Fruit fly (Drosophila melanogaster): ENCODE data around the gene CG15894.

Gene CG15894

DNA sequence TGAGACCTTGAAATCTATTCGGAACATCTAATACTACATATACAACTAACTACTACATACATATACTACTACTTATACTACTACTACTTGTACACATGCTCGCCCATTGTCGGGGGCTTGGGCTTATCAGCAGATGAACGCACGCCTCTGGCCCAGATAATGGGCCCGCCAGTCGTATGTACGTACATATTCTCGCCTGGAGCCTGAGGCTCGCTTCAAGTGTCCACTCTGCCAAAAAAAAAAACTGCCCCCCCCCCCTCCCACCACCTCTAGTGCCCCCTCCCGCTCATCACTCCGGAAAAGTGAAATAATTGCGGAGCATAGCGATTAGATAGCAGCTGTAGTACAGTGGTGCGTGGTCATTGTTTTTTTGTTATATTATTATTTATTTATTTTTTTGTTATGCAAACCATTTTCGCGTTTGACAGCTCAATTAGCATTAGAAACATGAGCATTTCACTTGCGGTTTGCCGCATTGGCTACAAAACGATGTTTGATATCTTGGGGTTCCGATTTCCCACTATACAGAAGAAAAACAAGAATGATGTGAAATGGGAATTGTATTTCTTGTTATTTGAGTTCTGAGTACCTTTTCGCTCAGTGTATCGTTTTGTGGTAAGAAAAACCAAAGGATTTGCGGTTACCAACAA lies 47.9 kb downstream of the CG15894 start:
- no peak for TF ChIP-seq usp (GFP tag; optimal IDR thresholded peaks at IDR 0.05)

DNA sequence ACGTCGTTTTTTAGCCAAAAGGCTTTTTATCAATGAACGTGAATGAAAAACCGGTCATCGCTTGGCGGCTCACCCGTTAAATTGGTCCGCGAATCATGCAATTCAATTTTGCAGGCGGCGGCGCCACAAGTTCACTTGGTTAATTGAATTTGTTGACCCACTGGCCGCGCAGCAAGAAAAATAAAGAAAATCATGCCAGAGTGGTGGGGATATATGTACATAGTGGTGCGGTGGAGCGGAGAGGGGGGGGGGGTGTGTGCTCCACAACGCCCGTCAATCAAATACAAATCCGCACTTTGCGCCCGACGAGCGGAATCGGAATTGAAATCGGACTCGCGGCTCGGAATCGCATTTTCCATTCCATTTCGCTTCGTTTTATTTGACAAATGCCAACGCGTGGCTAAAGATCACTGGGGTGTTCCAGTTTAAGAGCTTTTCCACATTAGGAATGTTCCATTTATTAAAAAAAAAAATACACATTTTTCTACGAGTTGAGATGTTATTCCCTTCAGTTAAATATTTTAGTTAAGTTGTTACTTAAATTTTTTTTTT lies 48.5 kb downstream of the CG15894 start:
- TF ChIP-seq CG8478 (optimal IDR thresholded peaks at IDR 0.05), result no peak
- TF ChIP-seq usp (GFP tag; optimal IDR thresholded peaks at IDR 0.05), result no peak
- TF ChIP-seq Dll (optimal IDR thresholded peaks at IDR 0.05), result no peak
- TF ChIP-seq pan (optimal IDR thresholded peaks at IDR 0.05), result no peak
- no peak for TF ChIP-seq EcR (GFP tag; optimal IDR thresholded peaks at IDR 0.05)
- TF ChIP-seq psq (optimal IDR thresholded peaks at IDR 0.05), result no peak

DNA sequence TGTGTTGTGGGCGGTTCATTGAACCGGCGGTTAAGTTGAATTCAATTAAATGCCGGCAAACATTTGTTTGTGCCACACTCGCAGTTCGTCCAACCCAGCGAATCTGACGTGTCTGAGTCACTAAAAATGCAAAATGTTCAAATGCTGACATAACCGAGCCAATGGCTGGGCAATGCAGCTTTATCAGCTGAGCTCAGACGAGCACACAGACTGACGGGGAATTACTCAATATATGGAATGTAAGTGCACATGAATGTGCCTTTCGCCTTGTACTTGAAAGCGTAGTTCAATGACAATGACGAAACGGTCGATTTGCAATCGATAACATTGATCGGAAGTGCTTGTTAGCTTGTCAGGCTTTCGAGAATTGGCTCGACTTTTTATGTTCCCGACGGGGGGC lies 49.2 kb downstream of the CG15894 start:
- TF ChIP-seq usp (GFP tag; optimal IDR thresholded peaks at IDR 0.05), result no peak
- TF ChIP-seq CG8478 (optimal IDR thresholded peaks at IDR 0.05), result no peak
- no peak for TF ChIP-seq psq (optimal IDR thresholded peaks at IDR 0.05)
- TF ChIP-seq EcR (GFP tag; optimal IDR thresholded peaks at IDR 0.05), result no peak
- no peak for TF ChIP-seq Dll (optimal IDR thresholded peaks at IDR 0.05)
- no peak for TF ChIP-seq pan (optimal IDR thresholded peaks at IDR 0.05)

DNA sequence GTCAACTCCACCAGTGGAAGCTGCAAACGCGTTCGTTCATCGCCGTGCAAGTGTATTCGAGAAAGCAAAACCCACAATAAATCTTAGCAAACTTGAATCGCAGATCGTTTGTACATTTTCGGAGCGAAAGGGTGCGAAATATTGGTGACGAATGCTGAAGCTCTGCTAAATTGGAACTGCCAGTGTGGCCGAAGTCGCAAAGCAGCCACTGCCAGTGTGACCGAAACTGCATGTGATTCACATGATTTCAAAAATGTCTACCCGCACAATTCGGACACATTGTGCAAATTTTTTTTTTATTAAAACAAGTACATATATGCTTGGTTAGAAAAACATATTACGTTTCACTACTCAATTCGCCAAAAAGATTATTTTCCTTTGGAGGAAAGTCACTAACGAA lies 52.2 kb downstream of the CG15894 start:
- TF ChIP-seq Dll (optimal IDR thresholded peaks at IDR 0.05) (no peak), psq (optimal IDR thresholded peaks at IDR 0.05) (no peak), pan (optimal IDR thresholded peaks at IDR 0.05) (no peak), usp (GFP tag; optimal IDR thresholded peaks at IDR 0.05) (no peak), EcR (GFP tag; optimal IDR thresholded peaks at IDR 0.05) (no peak), CG8478 (optimal IDR thresholded peaks at IDR 0.05) (no peak)

DNA sequence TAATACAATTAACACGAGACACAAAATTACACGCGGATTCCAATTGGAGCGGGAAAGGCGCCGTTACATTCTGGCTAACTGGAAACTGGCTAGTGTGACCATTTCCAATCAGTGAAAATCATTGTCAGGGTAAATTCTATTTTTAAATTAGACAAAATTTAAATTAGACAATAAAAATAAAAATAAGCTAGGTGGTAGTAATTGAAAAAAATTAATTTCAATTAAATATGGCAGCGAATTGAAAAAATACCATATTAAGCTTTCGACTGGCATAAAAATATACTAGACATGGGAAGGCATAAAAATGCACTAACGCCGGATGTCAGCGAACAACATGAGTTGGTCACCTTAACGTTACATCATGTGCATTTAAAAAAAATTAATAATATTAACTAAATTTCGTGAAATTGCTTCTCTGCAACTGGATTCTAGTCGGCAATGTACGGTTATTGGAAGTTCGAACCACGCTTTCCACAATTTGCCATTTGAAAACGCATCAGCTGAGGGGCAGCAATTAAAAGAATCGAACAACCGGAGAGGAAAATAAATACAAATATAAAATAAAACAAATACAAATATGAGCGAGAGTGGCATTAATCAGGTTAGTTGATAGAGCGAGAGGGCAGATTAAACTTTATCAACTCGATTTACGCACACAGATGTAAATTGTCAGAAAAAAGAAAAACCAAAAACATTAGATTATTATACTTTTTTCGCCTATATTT lies 56.8 kb downstream of the CG15894 start, which contains the start of the genes swa and Marf:
Gene swa, minus strand, starts transcription at position 77 of the 725 bp plus-strand sequence.
Gene Marf, plus strand, starts transcription at position 318 of the 725 bp plus-strand sequence.
- TF ChIP-seq EcR (GFP tag; optimal IDR thresholded peaks at IDR 0.05) (no peak), Dll (optimal IDR thresholded peaks at IDR 0.05) (no peak), usp (GFP tag; optimal IDR thresholded peaks at IDR 0.05) (no peak), psq (optimal IDR thresholded peaks at IDR 0.05) (no peak), pan (optimal IDR thresholded peaks at IDR 0.05) (no peak), CG8478 (optimal IDR thresholded peaks at IDR 0.05) (no peak)

DNA sequence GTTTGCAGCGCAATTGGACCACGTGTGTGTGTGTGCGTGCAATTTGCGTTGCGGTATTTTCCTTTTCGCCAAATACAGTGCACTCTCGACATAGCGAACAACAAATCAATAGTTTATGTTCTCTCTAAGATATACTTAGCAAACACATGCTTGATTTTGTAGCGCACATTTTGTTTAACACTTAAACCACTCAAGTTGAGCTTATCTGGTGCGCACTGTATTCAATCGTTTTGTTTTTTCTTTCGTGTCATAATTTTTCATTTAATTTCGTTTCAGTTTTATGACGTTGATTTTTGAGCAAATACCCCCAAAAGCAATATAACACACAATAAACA lies 57.3 kb downstream of the CG15894 start:
- TF ChIP-seq EcR (GFP tag; optimal IDR thresholded peaks at IDR 0.05), result no peak
- no peak for TF ChIP-seq CG8478 (optimal IDR thresholded peaks at IDR 0.05)
- no peak for TF ChIP-seq pan (optimal IDR thresholded peaks at IDR 0.05)
- TF ChIP-seq Dll (optimal IDR thresholded peaks at IDR 0.05), result no peak
- TF ChIP-seq psq (optimal IDR thresholded peaks at IDR 0.05), result no peak
- no peak for TF ChIP-seq usp (GFP tag; optimal IDR thresholded peaks at IDR 0.05)

DNA sequence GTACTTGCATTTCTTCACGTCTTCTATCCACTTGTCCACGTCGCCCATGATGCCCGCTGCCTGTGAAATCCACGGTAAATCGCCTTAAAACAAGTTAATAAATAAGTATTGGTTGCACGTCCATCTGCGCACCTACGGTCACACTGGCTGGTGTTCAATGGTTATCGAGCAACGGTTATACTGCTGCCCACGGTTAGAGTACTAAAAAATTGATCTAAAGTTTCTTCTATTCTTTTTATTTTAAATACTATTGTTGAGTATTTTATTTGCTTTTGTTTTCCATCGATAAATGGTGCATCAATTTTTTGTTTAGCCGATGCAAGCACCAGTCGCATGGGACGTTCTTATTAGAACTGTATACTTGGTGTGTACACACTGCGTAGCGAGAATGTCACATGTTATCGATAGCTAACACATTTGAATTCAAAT lies 63.8 kb downstream of the CG15894 start, which contains the start of gene PpV:
Gene PpV, minus strand, starts transcription at position 147 of the 429 bp plus-strand sequence.
- TF ChIP-seq usp (GFP tag; optimal IDR thresholded peaks at IDR 0.05) (no peak), EcR (GFP tag; optimal IDR thresholded peaks at IDR 0.05) (no peak), CG8478 (optimal IDR thresholded peaks at IDR 0.05) (no peak), pan (optimal IDR thresholded peaks at IDR 0.05) (no peak), Dll (optimal IDR thresholded peaks at IDR 0.05) (no peak), psq (optimal IDR thresholded peaks at IDR 0.05) (no peak)

DNA sequence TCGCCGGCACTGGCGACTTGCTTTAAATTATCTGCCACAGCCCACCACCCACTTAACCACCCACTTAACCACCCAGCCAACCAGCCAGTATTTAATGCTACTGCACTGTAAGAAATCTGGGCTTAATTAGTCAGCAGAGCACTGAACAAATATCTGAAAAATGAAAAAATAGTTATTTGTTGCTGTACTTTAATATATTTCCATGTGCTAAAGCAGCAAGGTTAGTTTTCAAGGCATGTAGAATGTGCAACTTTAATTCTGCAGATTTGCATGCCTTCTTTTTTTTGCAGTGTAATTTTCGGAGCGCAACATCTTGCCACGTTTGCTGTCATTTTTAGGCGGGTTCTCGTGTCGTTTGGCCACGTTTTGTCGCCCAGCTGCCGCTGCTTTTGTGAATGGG lies 66.6 kb downstream of the CG15894 start:
- TF ChIP-seq Dll (optimal IDR thresholded peaks at IDR 0.05) (no peak), usp (GFP tag; optimal IDR thresholded peaks at IDR 0.05) (no peak), psq (optimal IDR thresholded peaks at IDR 0.05) (no peak), CG8478 (optimal IDR thresholded peaks at IDR 0.05) (no peak), EcR (GFP tag; optimal IDR thresholded peaks at IDR 0.05) (no peak), pan (optimal IDR thresholded peaks at IDR 0.05) (no peak)

DNA sequence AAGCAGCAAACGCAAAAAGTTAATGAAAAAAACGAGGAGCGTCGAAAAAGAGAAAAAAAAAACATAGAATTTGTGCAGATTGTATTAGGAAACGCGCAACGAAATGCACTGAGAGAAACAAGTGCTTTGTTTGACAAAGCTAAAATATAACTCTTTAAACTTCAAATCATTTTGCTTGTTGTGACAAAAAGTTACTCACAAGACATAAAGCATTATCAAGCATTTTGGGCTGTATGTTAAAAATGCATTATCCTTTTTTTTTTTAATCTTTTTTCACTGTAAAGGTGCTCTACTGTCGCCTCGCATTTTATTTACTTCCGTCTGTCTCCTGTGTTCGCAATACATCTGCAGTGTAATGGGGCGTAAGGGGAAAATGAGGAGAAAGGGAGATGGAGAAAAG lies 67.7 kb downstream of the CG15894 start:
- TF ChIP-seq psq (optimal IDR thresholded peaks at IDR 0.05) (no peak), EcR (GFP tag; optimal IDR thresholded peaks at IDR 0.05) (no peak), Dll (optimal IDR thresholded peaks at IDR 0.05) (no peak), CG8478 (optimal IDR thresholded peaks at IDR 0.05) (no peak), usp (GFP tag; optimal IDR thresholded peaks at IDR 0.05) (no peak), pan (optimal IDR thresholded peaks at IDR 0.05) (no peak)
